Fruit fly (Drosophila melanogaster): Measurements from ENCODE around the gene CG10472.

CG10472 gene

dm6 chr3L:6059062-6059708 is 3.5 kb downstream of the CG10472 start, which contains the start of gene CG6592 (continued):
- TF ChIP-seq CG6654 (GFP tag; optimal IDR thresholded peaks at IDR 0.05) (no peak), CG10209 (GFP tag; optimal IDR thresholded peaks at IDR 0.05) (peak; percentile 62), fd96Cb (tag; optimal IDR thresholded peaks at IDR 0.05) (no peak), CG17802 (tag; optimal IDR thresholded peaks at IDR 0.05) (peak; percentile 23), Med (GFP tag) (peak; percentile 90), CG15073 (GFP tag; optimal IDR thresholded peaks at IDR 0.05) (no peak), lola (GFP tag; optimal IDR thresholded peaks at IDR 0.05) (peak in 1 of 3 experiments; percentile 63), pfk (GFP tag; optimal IDR thresholded peaks at IDR 0.05) (no peak), CG12104 (GFP tag; optimal IDR thresholded peaks at IDR 0.05) (no peak), yki (optimal IDR thresholded peaks at IDR 0.05) (no peak), tx (GFP tag; optimal IDR thresholded peaks at IDR 0.05) (no peak), ap (GFP tag; IDR thresholded peaks at IDR 0.05) (no peak), dan (GFP tag; IDR thresholded peaks at IDR 0.05) (no peak), CG16863 (GFP tag; optimal IDR thresholded peaks at IDR 0.05) (peak; percentile 24), CG12659 (GFP tag; optimal IDR thresholded peaks at IDR 0.05) (no peak), Sox102F (GFP tag; optimal IDR thresholded peaks at IDR 0.05) (no peak), ase (GFP tag; IDR thresholded peaks at IDR 0.05) (no peak), CG14710 (tag; optimal IDR thresholded peaks at IDR 0.05) (no peak), bcd (GFP tag; optimal IDR thresholded peaks at IDR 0.05) (peak; percentile 12), CG12219 (GFP tag; optimal IDR thresholded peaks at IDR 0.05) (no peak), Nf-YB (GFP tag; optimal IDR thresholded peaks at IDR 0.05) (no peak), CG4730 (GFP tag; IDR thresholded peaks at IDR 0.05) (no peak), CG9727 (GFP tag; optimal IDR thresholded peaks at IDR 0.05) (peak; percentile 80), Abd-B (GFP tag; optimal IDR thresholded peaks at IDR 0.05) (peak; percentile 24), CG1529 (GFP tag; optimal IDR thresholded peaks at IDR 0.05) (peak; percentile 13), Nf-YA (GFP tag; IDR thresholded peaks at IDR 0.05) (no peak), ken (GFP tag; IDR thresholded peaks at IDR 0.05) (no peak), CG31388 (GFP tag; optimal IDR thresholded peaks at IDR 0.05) (no peak), bbx (GFP tag; IDR thresholded peaks at IDR 0.05; ENCODE audit: partially characterized antibody) (no peak), GATAe (GFP tag; conservative IDR thresholded peaks at IDR 0.05) (no peak), CG6854 (GFP tag; optimal IDR thresholded peaks at IDR 0.05) (no peak), CG17359 (tag; optimal IDR thresholded peaks at IDR 0.05) (no peak), Rx (GFP tag; IDR thresholded peaks at IDR 0.05) (peak; percentile 36; the same call in 1 of the 2 replicates), odd (GFP tag; optimal IDR thresholded peaks at IDR 0.05) (no peak), NK7.1 (GFP tag; optimal IDR thresholded peaks at IDR 0.05) (no peak), kay (GFP tag; optimal IDR thresholded peaks at IDR 0.05) (no peak), CG14050 (GFP tag; IDR thresholded peaks at IDR 0.05) (no peak), hkb (optimal IDR thresholded peaks at IDR 0.05) (no peak), hkb (GFP tag; IDR thresholded peaks at IDR 0.05) (no peak), klu (GFP tag; IDR thresholded peaks at IDR 0.05) (no peak), CG3838 (GFP tag; optimal IDR thresholded peaks at IDR 0.05) (no peak), mam (GFP tag; optimal IDR thresholded peaks at IDR 0.05) (peak; percentile 4), CG2129 (GFP tag; IDR thresholded peaks at IDR 0.05; ENCODE audit: partially characterized antibody) (no peak), CG7987 (GFP tag; optimal IDR thresholded peaks at IDR 0.05) (no peak), CG31365 (tag; optimal IDR thresholded peaks at IDR 0.05) (peak; percentile 97), HLH4C (GFP tag; IDR thresholded peaks at IDR 0.05; ENCODE audit: partially characterized antibody) (no peak), CG15514 (GFP tag; optimal IDR thresholded peaks at IDR 0.05) (no peak), Fer2 (tag; optimal IDR thresholded peaks at IDR 0.05) (no peak), CG15011 (GFP tag; optimal IDR thresholded peaks at IDR 0.05) (no peak), onecut (GFP tag; IDR thresholded peaks at IDR 0.05) (0 out of 2 replicates have a peak, but pooled peaks have one; percentile 13)

Measured in whole organism, embryonic.